Worm (Caenorhabditis elegans): ENCODE data around the gene tag-18.

- no peak for TF ChIP-seq ceh-36 (tag; optimal IDR thresholded peaks at IDR 0.05)
- TF ChIP-seq tra-4 (tag; optimal IDR thresholded peaks at IDR 0.05): no peak
- TF ChIP-seq ama-1 (optimal IDR thresholded peaks at IDR 0.05): no peak
Measured at ce11 chrX:3762410-3762809, 28.6 kb upstream of the tag-18 start, which contains the start of gene T14G12.11.
